Worm (Caenorhabditis elegans): ENCODE measurements around the gene dars-1.
A peak's percentile ranks its signal among the peaks of the same experiment; 100 is the strongest.

The dars-1 gene

DNA sequence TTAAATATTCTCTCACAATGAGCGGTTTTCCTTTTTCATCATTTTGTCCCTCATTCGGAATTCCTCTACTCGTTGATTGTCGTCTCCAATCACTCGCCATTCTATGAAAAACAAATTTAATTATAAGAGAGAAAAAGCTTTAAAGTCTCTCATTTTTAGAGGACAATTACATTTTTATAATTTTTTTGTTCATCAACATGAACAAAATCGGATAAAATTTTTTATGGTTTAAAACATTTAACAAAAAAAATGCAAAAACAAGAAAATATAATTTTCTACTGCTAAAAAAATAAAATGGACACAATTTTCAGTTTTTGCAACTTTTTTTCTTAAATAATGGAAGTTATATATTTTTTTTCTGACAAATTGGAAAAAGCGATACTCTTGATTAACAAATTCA lies 25.1 kb upstream of the dars-1 start, which contains the start of gene F55H2.7:
F55H2.7 (minus strand) TSS at position 101 of the 400 bp plus-strand sequence.
- no peak for TF ChIP-seq sea-1 (GFP tag; conservative IDR thresholded peaks at IDR 0.05)
- TF ChIP-seq tra-4 (tag; optimal IDR thresholded peaks at IDR 0.05), result no peak
- no peak for TF ChIP-seq F13C5.2 (tag; optimal IDR thresholded peaks at IDR 0.05)
- no peak for TF ChIP-seq aly-1 (tag; optimal IDR thresholded peaks at IDR 0.05)
- no peak for TF ChIP-seq ets-7 (tag; optimal IDR thresholded peaks at IDR 0.05)
- TF ChIP-seq ceh-36 (tag; optimal IDR thresholded peaks at IDR 0.05), result no peak
- no peak for TF ChIP-seq pes-1 (GFP tag; IDR thresholded peaks at IDR 0.05)
- no peak for TF ChIP-seq hmg-4 (GFP tag; optimal IDR thresholded peaks at IDR 0.05)
- TF ChIP-seq B0310.2 (tag; optimal IDR thresholded peaks at IDR 0.05), result no peak
- no peak for TF ChIP-seq hmbx-1 (tag; optimal IDR thresholded peaks at IDR 0.05)
- no peak for TF ChIP-seq scrt-1 (GFP tag; IDR thresholded peaks at IDR 0.05)
- no peak for TF ChIP-seq hnd-1 (tag; optimal IDR thresholded peaks at IDR 0.05)

DNA sequence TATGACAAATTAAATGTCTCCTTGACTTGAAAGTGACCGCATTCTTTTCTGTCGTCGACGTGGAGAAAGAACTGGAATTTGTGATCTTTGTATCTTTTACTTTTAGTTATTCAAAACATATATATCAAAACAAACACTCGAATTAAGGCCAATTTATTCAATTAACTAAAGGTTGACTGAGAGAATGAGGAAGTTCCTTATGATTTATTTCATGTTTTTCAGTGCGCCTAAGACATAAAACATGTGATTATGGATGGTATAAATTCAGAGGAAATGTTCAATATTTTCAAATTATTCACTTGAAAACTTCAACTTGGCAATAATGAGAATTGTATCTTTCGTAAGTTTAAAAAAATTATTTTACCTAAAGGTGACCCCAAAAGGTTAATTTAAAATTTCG lies 22.6 kb upstream of the dars-1 start, which contains the start of gene F55H2.8:
F55H2.8 (plus strand) TSS at position 301 of the 400 bp plus-strand sequence.
- TF ChIP-seq tbx-11 (GFP tag; IDR thresholded peaks at IDR 0.05), result no peak
- TF ChIP-seq aly-1 (tag; optimal IDR thresholded peaks at IDR 0.05), result no peak
- TF ChIP-seq B0310.2 (tag; optimal IDR thresholded peaks at IDR 0.05), result no peak
- no peak for TF ChIP-seq ceh-36 (tag; optimal IDR thresholded peaks at IDR 0.05)
- TF ChIP-seq tra-4 (tag; optimal IDR thresholded peaks at IDR 0.05), result no peak
- no peak for TF ChIP-seq hmbx-1 (tag; optimal IDR thresholded peaks at IDR 0.05)
- no peak for TF ChIP-seq ama-1 (optimal IDR thresholded peaks at IDR 0.05)
- no peak for TF ChIP-seq pes-1 (GFP tag; IDR thresholded peaks at IDR 0.05)
- TF ChIP-seq flt-1 (GFP tag; IDR thresholded peaks at IDR 0.05), result no peak
- TF ChIP-seq sea-1 (GFP tag; conservative IDR thresholded peaks at IDR 0.05), result no peak
- TF ChIP-seq hmg-4 (GFP tag; optimal IDR thresholded peaks at IDR 0.05), result no peak
- TF ChIP-seq tbx-37 (GFP tag; conservative IDR thresholded peaks at IDR 0.05), result no peak
- TF ChIP-seq hnd-1 (tag; optimal IDR thresholded peaks at IDR 0.05), result no peak
- no peak for TF ChIP-seq scrt-1 (GFP tag; IDR thresholded peaks at IDR 0.05)
- TF ChIP-seq F13C5.2 (tag; optimal IDR thresholded peaks at IDR 0.05), result no peak
- no peak for TF ChIP-seq ceh-13 (GFP tag; optimal IDR thresholded peaks at IDR 0.05)
- TF ChIP-seq ets-7 (tag; optimal IDR thresholded peaks at IDR 0.05), result no peak

DNA sequence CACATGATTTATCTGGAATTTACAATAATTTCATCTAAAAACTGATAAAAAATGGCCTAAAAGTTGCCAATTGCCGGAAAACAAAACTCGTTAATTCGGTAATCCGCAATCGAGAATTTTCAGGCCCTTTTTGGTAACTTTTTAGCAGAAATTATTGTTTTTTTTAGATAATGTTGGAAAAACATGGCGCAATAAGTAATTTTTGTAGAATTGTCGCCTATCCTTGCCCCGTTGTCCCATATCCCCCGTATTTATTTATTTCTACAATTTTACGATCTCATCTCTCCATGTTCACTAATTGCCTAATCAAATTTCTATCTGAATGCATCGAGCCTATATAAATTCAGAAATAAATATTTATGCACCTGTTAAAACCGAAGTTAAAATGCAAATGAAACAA lies 22.0 kb upstream of the dars-1 start:
- TF ChIP-seq ceh-36 (tag; optimal IDR thresholded peaks at IDR 0.05) (no peak), B0310.2 (tag; optimal IDR thresholded peaks at IDR 0.05) (no peak), ceh-13 (GFP tag; optimal IDR thresholded peaks at IDR 0.05) (no peak), sea-1 (GFP tag; conservative IDR thresholded peaks at IDR 0.05) (no peak), tbx-37 (GFP tag; conservative IDR thresholded peaks at IDR 0.05) (no peak), ets-7 (tag; optimal IDR thresholded peaks at IDR 0.05) (no peak), pes-1 (GFP tag; IDR thresholded peaks at IDR 0.05) (no peak), hmbx-1 (tag; optimal IDR thresholded peaks at IDR 0.05) (no peak), ama-1 (optimal IDR thresholded peaks at IDR 0.05) (no peak), hnd-1 (tag; optimal IDR thresholded peaks at IDR 0.05) (no peak), aly-1 (tag; optimal IDR thresholded peaks at IDR 0.05) (no peak), tbx-11 (GFP tag; IDR thresholded peaks at IDR 0.05) (no peak), hmg-4 (GFP tag; optimal IDR thresholded peaks at IDR 0.05) (no peak), flt-1 (GFP tag; IDR thresholded peaks at IDR 0.05) (no peak), scrt-1 (GFP tag; IDR thresholded peaks at IDR 0.05) (no peak), F13C5.2 (tag; optimal IDR thresholded peaks at IDR 0.05) (no peak)

- TF ChIP-seq flt-1 (GFP tag; IDR thresholded peaks at IDR 0.05), result no peak
- no peak for TF ChIP-seq hmbx-1 (tag; optimal IDR thresholded peaks at IDR 0.05)
- TF ChIP-seq ama-1 (optimal IDR thresholded peaks at IDR 0.05), result no peak
- TF ChIP-seq F13C5.2 (tag; optimal IDR thresholded peaks at IDR 0.05), result no peak
- TF ChIP-seq ets-7 (tag; optimal IDR thresholded peaks at IDR 0.05), result no peak
Measured at ce11 chrIII:9511660-9512059, 20.6 kb upstream of the dars-1 start.

DNA sequence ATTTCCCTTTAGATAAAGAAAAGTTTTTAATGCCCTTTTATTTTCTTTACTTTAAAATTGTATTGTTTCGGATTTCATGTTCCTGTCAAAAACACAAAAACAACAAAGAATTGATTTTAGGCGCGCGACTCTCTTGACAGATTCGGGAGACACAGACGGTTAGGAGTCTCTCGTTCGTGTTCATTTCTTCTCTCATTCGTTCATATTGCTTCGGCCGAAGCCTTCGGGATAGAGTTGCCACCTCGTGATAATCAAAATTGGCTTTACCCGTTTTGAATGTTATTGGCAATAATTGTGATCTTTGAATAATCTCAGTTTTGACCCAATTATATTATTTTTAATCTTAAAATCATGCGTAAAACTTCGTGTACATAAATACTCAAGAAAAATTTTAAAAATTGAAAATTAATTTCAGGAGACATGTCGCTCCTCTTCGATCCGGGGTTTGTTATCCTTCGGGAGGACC lies 20.1 kb upstream of the dars-1 start, which contains the start of gene F55H2.5:
F55H2.5 (plus strand) TSS at position 416 of the 466 bp plus-strand sequence.
- no peak for TF ChIP-seq hmg-4 (GFP tag; optimal IDR thresholded peaks at IDR 0.05)
- TF ChIP-seq ets-7 (tag; optimal IDR thresholded peaks at IDR 0.05), result no peak

- TF ChIP-seq hmbx-1 (tag; optimal IDR thresholded peaks at IDR 0.05), result no peak
- no peak for TF ChIP-seq scrt-1 (GFP tag; IDR thresholded peaks at IDR 0.05)
- TF ChIP-seq tra-4 (tag; optimal IDR thresholded peaks at IDR 0.05), result no peak
- no peak for TF ChIP-seq hmg-4 (GFP tag; optimal IDR thresholded peaks at IDR 0.05)
- no peak for TF ChIP-seq B0310.2 (tag; optimal IDR thresholded peaks at IDR 0.05)
- TF ChIP-seq F13C5.2 (tag; optimal IDR thresholded peaks at IDR 0.05), result no peak
- no peak for TF ChIP-seq ets-7 (tag; optimal IDR thresholded peaks at IDR 0.05)
- TF ChIP-seq ceh-36 (tag; optimal IDR thresholded peaks at IDR 0.05), result no peak
- TF ChIP-seq pes-1 (GFP tag; IDR thresholded peaks at IDR 0.05), result no peak
Measured at ce11 chrIII:9509764-9510370, 18.9 kb upstream of the dars-1 start.

DNA sequence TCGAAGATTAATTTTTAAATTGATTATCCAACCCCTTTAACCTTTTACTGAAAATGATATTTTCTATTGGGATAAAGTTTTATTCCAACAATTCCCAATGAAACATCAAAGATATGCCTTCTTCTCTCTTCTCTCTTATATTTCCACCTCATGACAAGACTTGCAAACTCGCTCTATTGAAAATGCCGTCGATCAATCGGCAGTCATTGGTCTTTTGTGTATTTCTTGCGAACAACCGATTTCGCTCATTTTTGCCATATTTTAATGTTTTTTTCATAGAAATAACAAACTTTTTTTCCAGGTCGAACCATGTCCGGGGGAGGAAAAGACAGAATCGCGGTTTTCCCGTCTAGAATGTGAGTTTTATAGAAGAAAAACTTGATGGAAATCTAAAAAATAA lies 16.8 kb upstream of the dars-1 start, which contains the start of gene vha-14:
vha-14 (plus strand) TSS at position 302 of the 400 bp plus-strand sequence.
- TF ChIP-seq F13C5.2 (tag; optimal IDR thresholded peaks at IDR 0.05) (peak; percentile 1), hmbx-1 (tag; optimal IDR thresholded peaks at IDR 0.05) (no peak), hmg-4 (GFP tag; optimal IDR thresholded peaks at IDR 0.05) (peak; percentile 6), sea-1 (GFP tag; conservative IDR thresholded peaks at IDR 0.05) (no peak)

- TF ChIP-seq sea-1 (GFP tag; conservative IDR thresholded peaks at IDR 0.05) (no peak), aly-1 (tag; optimal IDR thresholded peaks at IDR 0.05) (no peak), hnd-1 (tag; optimal IDR thresholded peaks at IDR 0.05) (no peak), tra-4 (tag; optimal IDR thresholded peaks at IDR 0.05) (no peak), ceh-13 (GFP tag; optimal IDR thresholded peaks at IDR 0.05) (no peak), ceh-36 (tag; optimal IDR thresholded peaks at IDR 0.05) (no peak), hmg-4 (GFP tag; optimal IDR thresholded peaks at IDR 0.05) (no peak), ama-1 (optimal IDR thresholded peaks at IDR 0.05) (no peak), ets-7 (tag; optimal IDR thresholded peaks at IDR 0.05) (no peak), flt-1 (GFP tag; IDR thresholded peaks at IDR 0.05) (no peak), hmbx-1 (tag; optimal IDR thresholded peaks at IDR 0.05) (no peak), tbx-11 (GFP tag; IDR thresholded peaks at IDR 0.05) (no peak), B0310.2 (tag; optimal IDR thresholded peaks at IDR 0.05) (no peak), scrt-1 (GFP tag; IDR thresholded peaks at IDR 0.05) (no peak), tbx-37 (GFP tag; conservative IDR thresholded peaks at IDR 0.05) (no peak), pes-1 (GFP tag; IDR thresholded peaks at IDR 0.05) (no peak)
Measured at ce11 chrIII:9504347-9504746, 13.3 kb upstream of the dars-1 start.
